Worm (Caenorhabditis elegans) whole organism, early embryonic: ENCODE measurements around the gene D1044.1.

Source experiments
- ama-1 ChIP-seq: fragments of 150-350 bp; optimal IDR thresholded peaks from 2 replicates; lab custom pipeline; 2014
- hmbx-1 ChIP-seq: sonication (generic microtip); optimal IDR thresholded peaks from 2 replicates; lab custom pipeline; 2016; ENCODE audit warnings: mild to moderate bottlenecking, missing genetic modification characterization, missing compliant biosample characterization

ce11 chrIII:5594350-5594749 is 50.3 kb downstream of the D1044.1 start:
- TF ChIP-seq hmbx-1 (tag; lab: Kevin White, UChicago), result no peak
- TF ChIP-seq ama-1 (lab: Kevin White, UChicago), result no peak
